Worm (Caenorhabditis elegans): Measurements from ENCODE around the gene F09E5.16.

Gene F09E5.16

ce11 chrII:5326024-5326627, 39.4 kb downstream of the F09E5.16 start:
- TF ChIP-seq nhr-80 (tag; optimal IDR thresholded peaks at IDR 0.05) (peak; percentile 53), ceh-27 (GFP tag; optimal IDR thresholded peaks at IDR 0.05) (peak; percentile 19), ZK185.1 (tag; optimal IDR thresholded peaks at IDR 0.05; ENCODE audit: poor library complexity, severe bottlenecking) (peak; percentile 32), nfyb-1 (GFP tag; IDR thresholded peaks at IDR 0.05) (0 out of 2 replicates have a peak, but pooled peaks have one; percentile 29), him-1 (tag; optimal IDR thresholded peaks at IDR 0.05) (no peak), K11D2.4 (GFP tag; IDR thresholded peaks at IDR 0.05) (0 out of 2 replicates have a peak, but pooled peaks have one; percentile 38), Y53G8AR.9 (GFP tag; conservative IDR thresholded peaks at IDR 0.05) (no peak), T26A5.8 (tag; optimal IDR thresholded peaks at IDR 0.05) (no peak), nhr-90 (tag; optimal IDR thresholded peaks at IDR 0.05) (no peak), T07F8.4 (tag; optimal IDR thresholded peaks at IDR 0.05) (no peak), tbp1 (GFP tag; optimal IDR thresholded peaks at IDR 0.05) (peak; percentile 11), cebp-1 (GFP tag; IDR thresholded peaks at IDR 0.05) (no peak), cebp-1 (tag; optimal IDR thresholded peaks at IDR 0.05) (peak; percentile 95), die-1 (tag; optimal IDR thresholded peaks at IDR 0.05) (no peak), zfh-2 (GFP tag; conservative IDR thresholded peaks at IDR 0.05) (peak; percentile 56; the same call in 1 of the 2 replicates), snpc-4 (GFP tag; optimal IDR thresholded peaks at IDR 0.05) (no peak), snpc-4 (tag; optimal IDR thresholded peaks at IDR 0.05) (peak in 1 of 4 experiments; percentile 8), attf-5 (GFP tag; optimal IDR thresholded peaks at IDR 0.05) (peak; percentile 21), unc-130 (GFP tag; optimal IDR thresholded peaks at IDR 0.05) (no peak), K12H6.12 (tag; optimal IDR thresholded peaks at IDR 0.05) (peak; percentile 79), mel-28 (tag; optimal IDR thresholded peaks at IDR 0.05; ENCODE audit: borderline replicate concordance) (no peak), egl-44 (GFP tag; IDR thresholded peaks at IDR 0.05) (no peak), chd-7 (tag; optimal IDR thresholded peaks at IDR 0.05) (peak; percentile 28), lin-40 (tag; optimal IDR thresholded peaks at IDR 0.05) (peak; percentile 31), atf-7 (tag; optimal IDR thresholded peaks at IDR 0.05) (peak; percentile 18), hmg-1.2 (GFP tag; IDR thresholded peaks at IDR 0.05) (peak; percentile 85), lin-35 (GFP tag; optimal IDR thresholded peaks at IDR 0.05) (peak in 1 of 3 experiments; percentile 55), ccch-3 (GFP tag; optimal IDR thresholded peaks at IDR 0.05) (no peak), mcd-1 (GFP tag; IDR thresholded peaks at IDR 0.05) (0 out of 2 replicates have a peak, but pooled peaks have one; percentile 16), D2030.7 (GFP tag; IDR thresholded peaks at IDR 0.05) (no peak)

- no peak for TF ChIP-seq gei-17 (GFP tag; optimal IDR thresholded peaks at IDR 0.05)
- no peak for TF ChIP-seq Y53F4B.3 (GFP tag; IDR thresholded peaks at IDR 0.05)
- no peak for TF ChIP-seq lin-26 (GFP tag; IDR thresholded peaks at IDR 0.05)
Observed at ce11 chrII:5324653-5325052, 40.9 kb downstream of the F09E5.16 start.

DNA sequence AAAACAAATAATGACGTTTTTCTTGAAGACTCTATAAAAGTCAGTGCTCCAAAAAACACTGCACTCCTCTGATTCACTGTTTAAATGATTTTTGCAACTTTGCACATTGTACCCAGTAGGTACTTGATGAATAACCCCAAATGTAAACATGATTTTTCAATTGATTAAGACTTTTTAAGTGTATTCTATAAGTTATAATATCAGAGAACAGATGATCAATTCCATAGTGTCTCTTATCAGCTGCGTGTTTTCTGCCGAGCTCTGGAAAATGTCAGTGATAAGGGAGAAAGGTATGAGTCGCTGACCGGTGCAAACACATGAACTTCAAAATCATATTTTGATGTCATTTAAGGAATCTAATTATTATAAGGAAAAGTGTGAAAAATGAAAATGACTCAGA, 41.8 kb downstream of the F09E5.16 start:
- TF ChIP-seq cebp-1 (GFP tag; IDR thresholded peaks at IDR 0.05) (no peak), cebp-1 (tag; optimal IDR thresholded peaks at IDR 0.05) (peak; percentile 46), tbp1 (GFP tag; optimal IDR thresholded peaks at IDR 0.05) (peak; percentile 3), B0336.3 (GFP tag; IDR thresholded peaks at IDR 0.05) (0 out of 2 replicates have a peak, but pooled peaks have one; percentile 29), ets-4 (GFP tag; optimal IDR thresholded peaks at IDR 0.05) (peak; percentile 11), pha-4 (tag; optimal IDR thresholded peaks at IDR 0.05) (peak; percentile 67), snpc-3.4 (tag; optimal IDR thresholded peaks at IDR 0.05) (no peak), Y56A3A.18 (GFP tag; IDR thresholded peaks at IDR 0.05) (no peak), let-526 (GFP tag; IDR thresholded peaks at IDR 0.05) (no peak), unc-62 (GFP tag; optimal IDR thresholded peaks at IDR 0.05) (peak; percentile 36), nhr-80 (tag; optimal IDR thresholded peaks at IDR 0.05) (peak; percentile 88), K12H6.12 (tag; optimal IDR thresholded peaks at IDR 0.05) (no peak)
